Fruit fly (Drosophila melanogaster) Kc167 (cell line): Measurements from ENCODE around the gene CG11307.

Experiments used
- Myc ChIP-seq: fragments of >200 bp; optimal IDR thresholded peaks from 2 replicates; lab custom pipeline; 2017; ENCODE audit warnings: missing external identifiers
- Sin3A ChIP-seq: fragments of >200 bp; optimal IDR thresholded peaks from 2 replicates; lab custom pipeline; 2018; ENCODE audit warnings: missing external identifiers
- h ChIP-seq: fragments of >200 bp; optimal IDR thresholded peaks from 3 replicates; lab custom pipeline; 2018; ENCODE audit warnings: missing external identifiers

- TF ChIP-seq h (no peak), Sin3A (lab: Kevin White, UChicago) (no peak), Myc (lab: Kevin White, UChicago) (no peak)
These were observed 49.5 kb downstream of the CG11307 start, which contains the start of gene Cpr78E for dm6 chr3L:21666880-21667279.
